Fruit fly (Drosophila melanogaster) whole organism, prepupa: ENCODE data around the gene CG7362.

Experiments
- Blimp-1 ChIP-seq: fragments of 200-800 bp; sonication (Bioruptor generic); optimal IDR thresholded peaks from 3 replicates; lab custom pipeline; 2017; ENCODE audit warnings: missing biosample characterization, missing genetic modification characterization, mild to moderate bottlenecking, moderate library complexity, missing genetic modification reagents
- CG11762 ChIP-seq: fragments of 200-800 bp; sonication (Bioruptor generic); optimal IDR thresholded peaks from 3 replicates; lab custom pipeline; 2016; ENCODE audit warnings: missing biosample characterization, missing genetic modification characterization; ENCODE audit not compliant: insufficient read depth
- CG11902 ChIP-seq: fragments of 200-800 bp; sonication (Bioruptor generic); optimal IDR thresholded peaks from 3 replicates; lab custom pipeline; 2016; ENCODE audit warnings: missing biosample characterization, missing genetic modification characterization
- CG1621 ChIP-seq: fragments of 200-800 bp; sonication (Bioruptor generic); optimal IDR thresholded peaks from 3 replicates; lab custom pipeline; 2018; ENCODE audit warnings: missing biosample characterization, mild to moderate bottlenecking, missing genetic modification characterization
- CG3032 ChIP-seq: fragments of 200-800 bp; optimal IDR thresholded peaks from 2 replicates; lab custom pipeline; 2019; ENCODE audit warnings: missing biosample characterization, mild to moderate bottlenecking, missing genetic modification characterization, moderate library complexity
- CG31627 ChIP-seq: fragments of 200-800 bp; sonication (Bioruptor generic); optimal IDR thresholded peaks from 3 replicates; lab custom pipeline; 2016; ENCODE audit warnings: missing biosample characterization, missing genetic modification characterization
- CG32006 ChIP-seq: fragments of 200-800 bp; sonication (Bioruptor generic); optimal IDR thresholded peaks from 3 replicates; lab custom pipeline; 2017; ENCODE audit warnings: missing biosample characterization, mild to moderate bottlenecking, missing genetic modification characterization
- CG34406 ChIP-seq: fragments of 200-800 bp; sonication (Bioruptor generic); optimal IDR thresholded peaks from 3 replicates; lab custom pipeline; 2016; ENCODE audit warnings: missing biosample characterization, missing genetic modification characterization
- CG3919 ChIP-seq: fragments of 200-800 bp; sonication (Bioruptor generic); optimal IDR thresholded peaks from 3 replicates; lab custom pipeline; 2016; ENCODE audit warnings: missing biosample characterization, missing genetic modification characterization
- CG6163 ChIP-seq: fragments of 200-800 bp; sonication (Bioruptor generic); IDR thresholded peaks from 3 replicates; pipeline ENCODE4 v1.3.6; 2022; ENCODE audit warnings: missing biosample characterization, missing genetic modification characterization
- CG6276 ChIP-seq: fragments of 200-800 bp; sonication (Bioruptor generic); optimal IDR thresholded peaks from 2 replicates; lab custom pipeline; 2017; ENCODE audit warnings: missing biosample characterization, mild to moderate bottlenecking, missing genetic modification characterization
- CG6792 ChIP-seq: fragments of 200-800 bp; sonication (Bioruptor generic); optimal IDR thresholded peaks from 3 replicates; lab custom pipeline; 2016; ENCODE audit warnings: missing biosample characterization, missing genetic modification characterization
- CG6854 ChIP-seq: fragments of 200-800 bp; sonication (Bioruptor generic); optimal IDR thresholded peaks from 2 replicates; lab custom pipeline; 2017; ENCODE audit warnings: missing biosample characterization, mild to moderate bottlenecking, missing genetic modification characterization
- CG8119 ChIP-seq: fragments of 200-800 bp; sonication (Bioruptor generic); IDR thresholded peaks from 3 replicates; pipeline ENCODE4 v1.3.6; 2022; ENCODE audit warnings: missing biosample characterization, missing genetic modification characterization
- CG8319 ChIP-seq: fragments of 200-800 bp; sonication (Bioruptor generic); optimal IDR thresholded peaks from 3 replicates; lab custom pipeline; 2016; ENCODE audit warnings: missing biosample characterization, missing genetic modification characterization
- CG8632 ChIP-seq: fragments of 200-800 bp; sonication (Bioruptor generic); optimal IDR thresholded peaks from 3 replicates; lab custom pipeline; 2016; ENCODE audit warnings: missing biosample characterization, missing genetic modification characterization
- CG9139 ChIP-seq: fragments of 200-800 bp; sonication (Bioruptor generic); optimal IDR thresholded peaks from 3 replicates; lab custom pipeline; 2017; ENCODE audit warnings: missing biosample characterization, mild to moderate bottlenecking, missing genetic modification characterization
- Eip75B ChIP-seq: fragments of 200-800 bp; sonication (Bioruptor generic); optimal IDR thresholded peaks from 3 replicates; lab custom pipeline; 2016; ENCODE audit warnings: missing biosample characterization, missing genetic modification characterization
- Eip78C ChIP-seq: fragments of 200-800 bp; sonication (Bioruptor generic); peaks from one replicate; lab custom pipeline; 2016; ENCODE audit warnings: missing biosample characterization, missing genetic modification characterization
- Eip93F ChIP-seq: fragments of 200-800 bp; sonication (Bioruptor generic); optimal IDR thresholded peaks from 2 replicates; lab custom pipeline; 2016; ENCODE audit warnings: missing biosample characterization, mild to moderate bottlenecking, missing genetic modification characterization
- Ets21C ChIP-seq: fragments of 200-800 bp; sonication (Bioruptor generic); optimal IDR thresholded peaks from 3 replicates; lab custom pipeline; 2016; ENCODE audit warnings: missing biosample characterization, missing genetic modification characterization
- Ets96B ChIP-seq: fragments of 200-800 bp; optimal IDR thresholded peaks from 2 replicates; lab custom pipeline; 2019; ENCODE audit warnings: missing biosample characterization, mild to moderate bottlenecking, missing genetic modification characterization, moderate library complexity
- Gug ChIP-seq: fragments of 200-800 bp; sonication (Bioruptor generic); IDR thresholded peaks from 2 replicates; pipeline ENCODE4 v1.3.6; 2022; ENCODE audit warnings: missing biosample characterization, missing genetic modification characterization
- Hr39 ChIP-seq: fragments of 200-800 bp; sonication (Bioruptor generic); optimal IDR thresholded peaks from 2 replicates; lab custom pipeline; 2016; ENCODE audit warnings: missing biosample characterization, missing genetic modification characterization
- Lpt ChIP-seq: fragments of 200-800 bp; sonication (Bioruptor generic); optimal IDR thresholded peaks from 3 replicates; lab custom pipeline; 2016; ENCODE audit warnings: missing biosample characterization, missing genetic modification characterization
- Met ChIP-seq: fragments of 200-800 bp; sonication (Bioruptor generic); optimal IDR thresholded peaks from 3 replicates; lab custom pipeline; 2016; ENCODE audit warnings: missing biosample characterization, missing genetic modification characterization
- Sox102F ChIP-seq: fragments of 200-800 bp; sonication (Bioruptor generic); optimal IDR thresholded peaks from 2 replicates; lab custom pipeline; 2016; ENCODE audit warnings: missing biosample characterization, mild to moderate bottlenecking, missing genetic modification characterization
- Sox15 ChIP-seq: fragments of 200-800 bp; sonication (Bioruptor generic); optimal IDR thresholded peaks from 3 replicates; lab custom pipeline; 2016; ENCODE audit warnings: missing biosample characterization, missing genetic modification characterization
- achi ChIP-seq: fragments of 200-800 bp; sonication (Bioruptor generic); optimal IDR thresholded peaks from 3 replicates; lab custom pipeline; 2016; ENCODE audit warnings: missing biosample characterization, missing genetic modification characterization
- cyc ChIP-seq: fragments of 200-800 bp; sonication (Bioruptor generic); optimal IDR thresholded peaks from 3 replicates; lab custom pipeline; 2016; ENCODE audit warnings: missing biosample characterization, missing genetic modification characterization
- dac ChIP-seq: fragments of 200-800 bp; sonication (Bioruptor generic); optimal IDR thresholded peaks from 2 replicates; lab custom pipeline; 2017; ENCODE audit warnings: missing biosample characterization, mild to moderate bottlenecking, missing genetic modification characterization
- fd85E ChIP-seq: fragments of 200-800 bp; sonication (Bioruptor generic); optimal IDR thresholded peaks from 3 replicates; lab custom pipeline; 2016; ENCODE audit warnings: missing biosample characterization, missing genetic modification characterization
- fkh ChIP-seq: fragments of 200-800 bp; sonication (Bioruptor generic); optimal IDR thresholded peaks from 3 replicates; lab custom pipeline; 2017; ENCODE audit warnings: missing biosample characterization, mild to moderate bottlenecking, missing genetic modification characterization, moderate library complexity
- lz ChIP-seq: fragments of 200-800 bp; sonication (Bioruptor generic); optimal IDR thresholded peaks from 3 replicates; lab custom pipeline; 2016; ENCODE audit warnings: missing biosample characterization, missing genetic modification characterization
- net ChIP-seq: fragments of 200-800 bp; sonication (Bioruptor generic); optimal IDR thresholded peaks from 3 replicates; lab custom pipeline; 2016; ENCODE audit warnings: missing biosample characterization, missing genetic modification characterization
- spab ChIP-seq: fragments of 200-800 bp; sonication (Bioruptor generic); optimal IDR thresholded peaks from 2 replicates; lab custom pipeline; 2017; ENCODE audit warnings: missing biosample characterization, mild to moderate bottlenecking, missing genetic modification characterization, missing genetic modification reagents
- ss ChIP-seq, 2 experiments: fragments of 200-800 bp; sonication (Bioruptor generic); optimal IDR thresholded peaks; 2 replicates in 1 of 2; 3 replicates in 1 of 2; lab custom pipeline; 2017 to 2018; ENCODE audit warnings: mild to moderate bottlenecking in 2 of 2, missing biosample characterization in 2 of 2, missing genetic modification characterization in 2 of 2, moderate library complexity in 1 of 2
- svp ChIP-seq: fragments of 200-800 bp; sonication (Bioruptor generic); peaks from one replicate; lab custom pipeline; 2016; ENCODE audit warnings: missing biosample characterization, missing genetic modification characterization
- topi ChIP-seq: fragments of 200-800 bp; sonication (Bioruptor generic); optimal IDR thresholded peaks from 3 replicates; lab custom pipeline; 2016; ENCODE audit warnings: missing biosample characterization, missing genetic modification characterization
- vri ChIP-seq: fragments of 200-800 bp; sonication (Bioruptor generic); optimal IDR thresholded peaks from 3 replicates; lab custom pipeline; 2016; ENCODE audit warnings: missing biosample characterization, mild to moderate bottlenecking, missing genetic modification characterization

Gene CG7362

dm6 chr3R:14747915-14748314 lies 6.3 kb downstream of the CG7362 start:
- TF ChIP-seq CG32006 (GFP tag; lab: Kevin White, UChicago) (no peak), Eip78C (peak; percentile 43), CG8119 (GFP tag; lab: Robert Waterston, UW) (no peak), CG34406 (GFP tag; lab: Kevin White, UChicago) (no peak), Met (no peak), vri (GFP tag; lab: Kevin White, UChicago) (no peak), svp (peak; percentile 76)

dm6 chr3R:14747259-14747856 lies 6.9 kb downstream of the CG7362 start:
- TF ChIP-seq Lpt (GFP tag; lab: Kevin White, UChicago) (no peak), Eip93F (GFP tag; lab: Kevin White, UChicago) (no peak), CG8119 (GFP tag; lab: Robert Waterston, UW) (no peak), CG6854 (GFP tag; lab: Kevin White, UChicago) (no peak), Sox102F (GFP tag; lab: Kevin White, UChicago) (no peak), CG11762 (no peak), topi (no peak), CG6276 (GFP tag; lab: Kevin White, UChicago) (no peak), CG6792 (no peak), Eip78C (no peak), lz (GFP tag; lab: Kevin White, UChicago) (no peak), Ets96B (tag; lab: Kevin White, UChicago) (no peak), CG34406 (GFP tag; lab: Kevin White, UChicago) (no peak)

dm6 chr3R:14744339-14745129 lies 9.7 kb downstream of the CG7362 start:
- TF ChIP-seq Sox15 (GFP tag; lab: Kevin White, UChicago) (no peak), Eip78C (peak; percentile 73), fkh (GFP tag; lab: Kevin White, UChicago) (peak; percentile 37), topi (peak; percentile 12)

- TF ChIP-seq fd85E (GFP tag; lab: Kevin White, UChicago) (no peak), Gug (GFP tag; lab: Robert Waterston, UW) (no peak), CG6854 (GFP tag; lab: Kevin White, UChicago) (peak; percentile 62)
These were observed 10.8 kb downstream of the CG7362 start for dm6 chr3R:14743418-14743817.

- TF ChIP-seq Eip93F (GFP tag; lab: Kevin White, UChicago) (peak; percentile 9), CG3032 (tag; lab: Kevin White, UChicago) (peak; percentile 69), CG8632 (GFP tag; lab: Kevin White, UChicago) (peak; percentile 51), Sox102F (GFP tag; lab: Kevin White, UChicago) (peak; percentile 69), net (GFP tag; lab: Kevin White, UChicago) (peak; percentile 55), cyc (GFP tag; lab: Kevin White, UChicago) (peak; percentile 62), Blimp-1 (GFP tag; lab: Kevin White, UChicago) (no peak), ss (GFP tag; optimal IDR thresholded peaks at IDR 0.05; lab: Kevin White, UChicago) (peak; percentile 26 to 79), Eip75B (peak; percentile 83), CG11902 (peak; percentile 59), CG3919 (GFP tag; lab: Kevin White, UChicago) (peak; percentile 63), topi (peak; percentile 82), Eip78C (peak; percentile 95), CG9139 (peak; percentile 31), CG6276 (GFP tag; lab: Kevin White, UChicago) (peak; percentile 25), Sox15 (GFP tag; lab: Kevin White, UChicago) (peak; percentile 38), lz (GFP tag; lab: Kevin White, UChicago) (peak; percentile 66), CG8319 (GFP tag; lab: Kevin White, UChicago) (peak; percentile 29), CG32006 (GFP tag; lab: Kevin White, UChicago) (peak; percentile 67), Hr39 (GFP tag; lab: Kevin White, UChicago) (peak; percentile 64), CG1621 (peak; percentile 53), achi (peak; percentile 77), Ets21C (peak; percentile 48), CG34406 (GFP tag; lab: Kevin White, UChicago) (peak; percentile 41), spab (GFP tag; lab: Kevin White, UChicago) (peak; percentile 49), Lpt (GFP tag; lab: Kevin White, UChicago) (no peak), Ets96B (tag; lab: Kevin White, UChicago) (peak; percentile 76), dac (no peak), CG6163 (peak; percentile 87), CG6854 (GFP tag; lab: Kevin White, UChicago) (no peak), CG31627 (GFP tag; lab: Kevin White, UChicago) (peak; percentile 66)
These were observed 11.3 kb downstream of the CG7362 start for dm6 chr3R:14742928-14743327.
